Worm (Caenorhabditis elegans) whole organism, mixed stage, embryonic: Measurements from ENCODE around the gene nas-10.

Experiments used
- M03D4.4 ChIP-seq: sonication (generic microtip); optimal IDR thresholded peaks from 2 replicates; lab custom pipeline; 2017; ENCODE audit warnings: mild to moderate bottlenecking, missing genetic modification characterization, missing compliant biosample characterization
- bed-3 ChIP-seq: fragments of 200-800 bp; sonication (Bioruptor generic); optimal IDR thresholded peaks from 3 replicates; lab custom pipeline; 2018; ENCODE audit warnings: mild to moderate bottlenecking, missing genetic modification characterization, moderate library complexity, missing compliant biosample characterization
- blmp-1 ChIP-seq: fragments of 150-350 bp; optimal IDR thresholded peaks from 2 replicates; lab custom pipeline; 2014; ENCODE audit warnings: missing biosample characterization, missing genetic modification characterization
- ceh-39 ChIP-seq: fragments of 150-350 bp; optimal IDR thresholded peaks from 2 replicates; lab custom pipeline; 2014; ENCODE audit warnings: missing biosample characterization, missing genetic modification characterization
- ceh-43 ChIP-seq: fragments of 200-800 bp; sonication (Bioruptor generic); optimal IDR thresholded peaks from 2 replicates; lab custom pipeline; 2018; ENCODE audit warnings: mild to moderate bottlenecking, missing genetic modification characterization, moderate library complexity, missing compliant biosample characterization
- ceh-83 ChIP-seq: fragments of 200-800 bp; sonication (Bioruptor generic); optimal IDR thresholded peaks from 2 replicates; lab custom pipeline; 2018; ENCODE audit warnings: mild to moderate bottlenecking, missing genetic modification characterization, missing compliant biosample characterization
- ces-1 ChIP-seq: fragments of 150-350 bp; optimal IDR thresholded peaks from 2 replicates; lab custom pipeline; 2014; ENCODE audit warnings: missing biosample characterization, missing genetic modification reagents, missing genetic modification characterization
- cnd-1 ChIP-seq: fragments of 200-800 bp; sonication (Bioruptor generic); optimal IDR thresholded peaks from 2 replicates; lab custom pipeline; 2018; ENCODE audit warnings: mild to moderate bottlenecking, missing genetic modification characterization, missing compliant biosample characterization
- drap-1 ChIP-seq: fragments of 200-800 bp; sonication (Bioruptor generic); optimal IDR thresholded peaks from 3 replicates; lab custom pipeline; 2018; ENCODE audit warnings: mild to moderate bottlenecking, missing genetic modification characterization, missing compliant biosample characterization
- elt-1 ChIP-seq: sonication (generic microtip); optimal IDR thresholded peaks from 2 replicates; lab custom pipeline; 2017; ENCODE audit warnings: missing genetic modification characterization, mild to moderate bottlenecking, missing compliant biosample characterization, antibody characterized with exemption, moderate library complexity, borderline replicate concordance; ENCODE audit not compliant: insufficient read depth
- elt-3 ChIP-seq: fragments of 150-350 bp; optimal IDR thresholded peaks from 2 replicates; lab custom pipeline; 2014; ENCODE audit warnings: missing biosample characterization, missing genetic modification characterization
- flh-1 ChIP-seq: fragments of 200-800 bp; sonication (Bioruptor generic); optimal IDR thresholded peaks from 2 replicates; lab custom pipeline; 2018; ENCODE audit warnings: mild to moderate bottlenecking, missing genetic modification characterization, moderate library complexity, missing compliant biosample characterization
- ham-2 ChIP-seq: fragments of 200-800 bp; sonication (Bioruptor generic); optimal IDR thresholded peaks from 2 replicates; lab custom pipeline; 2018; ENCODE audit warnings: mild to moderate bottlenecking, missing genetic modification characterization, missing compliant biosample characterization
- hlh-1 ChIP-seq: fragments of 150-350 bp; optimal IDR thresholded peaks from 2 replicates; lab custom pipeline; 2014; ENCODE audit warnings: missing biosample characterization, missing genetic modification reagents, missing genetic modification characterization
- lin-13 ChIP-seq: fragments of 150-350 bp; optimal IDR thresholded peaks from 2 replicates; lab custom pipeline; 2014; ENCODE audit warnings: missing biosample characterization, missing genetic modification characterization
- lin-32 ChIP-seq: fragments of 200-800 bp; sonication (Bioruptor generic); optimal IDR thresholded peaks from 2 replicates; lab custom pipeline; 2018; ENCODE audit warnings: mild to moderate bottlenecking, missing genetic modification characterization, missing compliant biosample characterization
- lsy-2 ChIP-seq: fragments of 150-350 bp; optimal IDR thresholded peaks from 2 replicates; lab custom pipeline; 2014; ENCODE audit warnings: missing biosample characterization, missing genetic modification characterization
- mab-5 ChIP-seq: fragments of 150-350 bp; optimal IDR thresholded peaks from 2 replicates; lab custom pipeline; 2014; ENCODE audit warnings: missing biosample characterization, missing genetic modification characterization
- mep-1 ChIP-seq: fragments of 150-350 bp; optimal IDR thresholded peaks from 2 replicates; lab custom pipeline; 2017; ENCODE audit warnings: missing biosample characterization, missing genetic modification reagents, missing genetic modification characterization, inconsistent platforms
- mls-2 ChIP-seq: sonication (generic microtip); optimal IDR thresholded peaks from 2 replicates; lab custom pipeline; 2016; ENCODE audit warnings: mild to moderate bottlenecking, missing genetic modification characterization, moderate library complexity, missing compliant biosample characterization
- nhr-12 ChIP-seq: fragments of 150-350 bp; optimal IDR thresholded peaks from 2 replicates; lab custom pipeline; 2014; ENCODE audit warnings: missing biosample characterization, missing genetic modification characterization
- nhr-2 ChIP-seq: fragments of 150-350 bp; optimal IDR thresholded peaks from 2 replicates; lab custom pipeline; 2014; ENCODE audit warnings: missing biosample characterization, missing genetic modification characterization
- nhr-237 ChIP-seq: fragments of 150-350 bp; optimal IDR thresholded peaks from 2 replicates; lab custom pipeline; 2014; ENCODE audit warnings: missing biosample characterization, missing genetic modification characterization
- nhr-28 ChIP-seq: fragments of 150-350 bp; optimal IDR thresholded peaks from 2 replicates; lab custom pipeline; 2014; ENCODE audit warnings: missing biosample characterization, missing genetic modification characterization
- nhr-76 ChIP-seq: sonication (generic microtip); optimal IDR thresholded peaks from 2 replicates; lab custom pipeline; 2017; ENCODE audit warnings: missing biosample characterization, missing genetic modification characterization
- pha-4 ChIP-seq: fragments of 150-350 bp; optimal IDR thresholded peaks from 2 replicates; lab custom pipeline; 2018; ENCODE audit warnings: missing biosample characterization, missing genetic modification reagents, missing genetic modification characterization
- sem-2 ChIP-seq: fragments of 200-800 bp; sonication (Bioruptor generic); optimal IDR thresholded peaks from 2 replicates; lab custom pipeline; 2018; ENCODE audit warnings: mild to moderate bottlenecking, missing genetic modification characterization, missing compliant biosample characterization
- snpc-4 ChIP-seq: fragments of 150-350 bp; optimal IDR thresholded peaks from 2 replicates; lab custom pipeline; 2014; ENCODE audit warnings: missing biosample characterization, missing genetic modification characterization
- sptf-1 ChIP-seq: sonication (generic microtip); optimal IDR thresholded peaks from 2 replicates; lab custom pipeline; 2017; ENCODE audit warnings: mild to moderate bottlenecking, missing genetic modification characterization, moderate library complexity, missing compliant biosample characterization
- tbx-8 ChIP-seq: fragments of 200-800 bp; sonication (Bioruptor generic); optimal IDR thresholded peaks from 2 replicates; lab custom pipeline; 2018; ENCODE audit warnings: mild to moderate bottlenecking, missing genetic modification characterization, moderate library complexity, missing compliant biosample characterization
- unc-120 ChIP-seq: sonication (generic microtip); optimal IDR thresholded peaks from 2 replicates; lab custom pipeline; 2017; ENCODE audit warnings: missing genetic modification characterization, missing compliant biosample characterization; ENCODE audit not compliant: poor library complexity, severe bottlenecking
- unc-39 ChIP-seq: fragments of 150-350 bp; optimal IDR thresholded peaks from 2 replicates; lab custom pipeline; 2014; ENCODE audit warnings: missing biosample characterization, missing genetic modification characterization
- unc-62 ChIP-seq: fragments of 150-350 bp; optimal IDR thresholded peaks from 2 replicates; lab custom pipeline; 2014; ENCODE audit warnings: missing biosample characterization, missing genetic modification reagents, missing genetic modification characterization
- zip-8 ChIP-seq: fragments of 150-350 bp; optimal IDR thresholded peaks from 2 replicates; lab custom pipeline; 2014; ENCODE audit warnings: missing biosample characterization, missing genetic modification characterization
- ztf-11 ChIP-seq: fragments of 150-350 bp; optimal IDR thresholded peaks from 2 replicates; lab custom pipeline; 2014; ENCODE audit warnings: missing biosample characterization, missing genetic modification characterization

Gene nas-10

DNA sequence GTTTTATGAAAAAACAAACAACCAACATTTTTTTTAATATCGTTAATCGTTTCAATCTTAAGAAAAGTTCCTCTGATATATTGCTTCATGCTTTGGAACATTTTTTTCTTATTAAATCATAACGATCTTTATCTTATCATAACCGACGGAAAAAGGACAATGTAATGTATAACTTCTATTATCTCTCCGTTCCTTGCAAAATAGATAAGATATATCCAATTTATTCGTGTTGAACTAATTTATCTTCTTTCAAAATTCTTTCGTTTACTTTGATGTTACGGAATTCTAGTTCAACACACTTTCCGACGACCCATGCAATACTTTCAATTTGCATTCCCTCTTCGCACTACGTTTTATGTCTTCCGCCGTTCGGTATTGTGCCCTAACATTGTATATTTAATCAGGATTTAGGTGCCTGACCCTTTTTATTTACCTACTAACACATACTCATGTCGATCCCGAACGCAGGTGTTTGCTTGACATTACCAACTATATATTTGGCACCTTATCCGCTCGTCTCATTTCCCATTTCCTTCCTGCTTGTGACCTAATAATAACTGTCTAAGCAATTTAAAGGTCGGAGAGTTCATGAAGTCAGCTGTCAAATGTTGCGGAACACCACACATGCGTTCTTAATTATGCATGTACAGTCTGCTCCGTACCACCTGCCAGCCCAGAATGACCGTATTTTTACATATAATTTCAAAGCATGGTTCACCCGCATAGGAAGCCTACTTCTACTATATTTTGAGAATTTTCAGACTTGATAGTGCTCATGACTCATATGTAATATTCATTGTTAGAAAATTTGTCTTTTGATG lies 28.3 kb upstream of the nas-10 start:
- TF ChIP-seq ces-1 (GFP tag; lab: Kevin White, UChicago) (no peak), elt-1 (tag; lab: Kevin White, UChicago) (peak; percentile 63), cnd-1 (peak; percentile 38), nhr-2 (tag; lab: Kevin White, UChicago) (peak; percentile 92)

DNA sequence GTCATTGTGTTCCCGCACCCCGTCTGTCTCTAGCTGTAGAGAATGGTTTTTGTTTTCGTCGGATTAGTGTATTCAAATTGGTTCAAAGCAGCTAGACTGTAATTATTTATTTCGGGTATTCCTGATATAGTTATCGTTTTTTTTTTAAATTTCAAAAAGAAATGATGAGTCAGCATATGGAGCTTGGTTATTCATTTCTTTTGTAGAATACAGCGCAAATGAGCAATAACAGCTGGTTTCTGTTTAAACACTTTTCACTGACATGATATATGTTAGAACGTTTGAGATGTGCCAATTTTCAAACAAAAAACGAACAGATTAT lies 27.5 kb upstream of the nas-10 start:
- TF ChIP-seq bed-3 (GFP tag; lab: Kevin White, UChicago) (no peak), ceh-83 (GFP tag; lab: Kevin White, UChicago) (no peak), mls-2 (peak; percentile 63)
- TF ChIP-seq, all 35 proteins: peak for 1

DNA sequence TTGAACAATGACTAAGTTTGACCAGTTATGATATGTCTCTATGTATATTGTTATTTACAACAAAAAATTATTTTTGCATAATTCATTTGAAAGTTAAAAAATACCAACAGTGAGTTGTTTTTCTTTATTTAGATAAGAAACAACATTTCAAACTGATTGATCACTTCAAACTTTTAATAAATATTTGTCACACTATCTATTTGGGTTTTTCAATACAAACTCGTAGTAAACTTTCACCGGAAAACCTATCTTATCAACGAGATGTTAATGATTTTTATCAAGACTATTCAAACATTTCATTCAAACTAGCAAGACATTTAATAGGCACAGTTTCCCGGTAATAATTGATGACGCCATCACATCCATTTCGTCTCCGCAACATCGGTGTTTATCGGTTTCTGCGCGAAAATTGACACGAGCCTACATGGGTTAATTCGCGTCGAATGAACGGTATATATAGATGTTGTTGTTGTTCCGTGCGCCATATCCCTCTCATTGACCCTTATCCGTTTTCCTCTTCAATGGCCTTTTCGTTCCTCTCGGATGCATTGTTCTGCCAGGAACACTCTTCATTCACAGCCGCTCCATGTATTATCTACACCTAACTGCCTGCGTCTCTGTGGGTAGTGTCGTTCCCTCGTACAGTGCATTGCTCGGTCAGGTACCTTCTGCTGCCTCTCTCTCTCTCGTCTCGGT lies 27.0 kb upstream of the nas-10 start:
- TF ChIP-seq ceh-39 (no peak), elt-3 (tag; lab: Kevin White, UChicago) (peak; percentile 25), hlh-1 (tag; lab: Kevin White, UChicago) (no peak), mab-5 (tag; lab: Kevin White, UChicago) (no peak), mep-1 (no peak), nhr-28 (no peak), nhr-2 (tag; lab: Kevin White, UChicago) (peak; percentile 96), ham-2 (GFP tag; lab: Kevin White, UChicago) (peak; percentile 84), snpc-4 (no peak), tbx-8 (GFP tag; lab: Kevin White, UChicago) (no peak), lin-13 (no peak), nhr-12 (tag; lab: Kevin White, UChicago) (no peak), ceh-83 (GFP tag; lab: Kevin White, UChicago) (no peak), elt-1 (tag; lab: Kevin White, UChicago) (peak; percentile 3), lsy-2 (tag; lab: Kevin White, UChicago) (no peak), bed-3 (GFP tag; lab: Kevin White, UChicago) (no peak), unc-39 (tag; lab: Kevin White, UChicago) (no peak), drap-1 (GFP tag; lab: Kevin White, UChicago) (no peak), sptf-1 (tag; lab: Kevin White, UChicago) (peak; percentile 61), sem-2 (GFP tag; lab: Kevin White, UChicago) (no peak), mls-2 (peak; percentile 75), M03D4.4 (tag; lab: Kevin White, UChicago) (peak; percentile 24), nhr-76 (tag; lab: Kevin White, UChicago) (no peak), blmp-1 (tag; lab: Kevin White, UChicago) (no peak), cnd-1 (peak; percentile 28), unc-120 (no peak), ceh-43 (peak; percentile 23), unc-62 (GFP tag; lab: Kevin White, UChicago) (peak; percentile 8), flh-1 (GFP tag; lab: Kevin White, UChicago) (no peak), nhr-237 (no peak), zip-8 (tag; lab: Kevin White, UChicago) (no peak), lin-32 (GFP tag; lab: Kevin White, UChicago) (no peak), ces-1 (GFP tag; lab: Kevin White, UChicago) (no peak), ztf-11 (tag; lab: Kevin White, UChicago) (no peak), pha-4 (peak; percentile 15)
